Worm (Caenorhabditis elegans) whole organism, L3 larva: ENCODE results near the gene F46C3.6.

Source experiments
- R02D3.7 ChIP-seq: fragments of 150-350 bp; optimal IDR thresholded peaks from 2 replicates; lab custom pipeline; 2014; ENCODE audit warnings: missing biosample characterization, missing genetic modification characterization
- ZK546.5 ChIP-seq: sonication (generic microtip); optimal IDR thresholded peaks from 2 replicates; lab custom pipeline; 2017; ENCODE audit warnings: missing biosample characterization, missing genetic modification characterization
- aly-2 ChIP-seq: fragments of 150-350 bp; optimal IDR thresholded peaks from 2 replicates; lab custom pipeline; 2014; ENCODE audit warnings: missing biosample characterization, missing genetic modification characterization
- ceh-82 ChIP-seq: fragments of 150-350 bp; optimal IDR thresholded peaks from 2 replicates; lab custom pipeline; 2014; ENCODE audit warnings: missing biosample characterization, missing genetic modification characterization
- daf-12 ChIP-seq: fragments of 150-350 bp; optimal IDR thresholded peaks from 2 replicates; lab custom pipeline; 2014; ENCODE audit warnings: missing biosample characterization, missing genetic modification reagents, missing genetic modification characterization
- egl-27 ChIP-seq: sonication (generic microtip); optimal IDR thresholded peaks from 4 replicates; lab custom pipeline; 2017; ENCODE audit warnings: missing biosample characterization, missing genetic modification reagents, missing genetic modification characterization
- egl-5 ChIP-seq: fragments of 150-350 bp; optimal IDR thresholded peaks from 2 replicates; lab custom pipeline; 2017; ENCODE audit warnings: missing biosample characterization, missing genetic modification reagents, missing genetic modification characterization, inconsistent platforms
- elt-1 ChIP-seq: fragments of 150-350 bp; optimal IDR thresholded peaks from 2 replicates; lab custom pipeline; 2014; ENCODE audit warnings: missing biosample characterization, missing genetic modification characterization
- elt-2 ChIP-seq: sonication (generic microtip); optimal IDR thresholded peaks from 2 replicates; lab custom pipeline; 2016; ENCODE audit warnings: missing genetic modification reagents, mild to moderate bottlenecking, missing genetic modification characterization, missing compliant biosample characterization
- elt-3 ChIP-seq, 3 experiments: fragments of 150-350 bp in 1 of 3; sonication (generic microtip) in 2 of 3; optimal IDR thresholded peaks; 2 replicates in 2 of 3; 4 replicates in 1 of 3; lab custom pipeline; 2014 to 2017; ENCODE audit warnings: missing biosample characterization in 3 of 3, missing genetic modification characterization in 3 of 3
- eor-1 ChIP-seq, 2 experiments: fragments of 150-350 bp; optimal IDR thresholded peaks; 2 replicates each; lab custom pipeline; 2014 to 2018; ENCODE audit warnings: missing biosample characterization in 2 of 2, missing genetic modification characterization in 2 of 2
- fkh-10 ChIP-seq: sonication (generic microtip); optimal IDR thresholded peaks from 2 replicates; lab custom pipeline; 2017; ENCODE audit warnings: missing biosample characterization, missing genetic modification reagents, missing genetic modification characterization
- fkh-2 ChIP-seq: fragments of 150-350 bp; optimal IDR thresholded peaks from 2 replicates; lab custom pipeline; 2014; ENCODE audit warnings: missing biosample characterization, missing genetic modification reagents, missing genetic modification characterization
- fos-1 ChIP-seq: fragments of 150-350 bp; optimal IDR thresholded peaks from 2 replicates; lab custom pipeline; 2014; ENCODE audit warnings: missing biosample characterization, missing genetic modification characterization
- hmg-11 ChIP-seq: sonication (generic microtip); optimal IDR thresholded peaks from 2 replicates; lab custom pipeline; 2016; ENCODE audit warnings: missing genetic modification characterization, missing compliant biosample characterization
- lin-15B ChIP-seq: fragments of 150-350 bp; optimal IDR thresholded peaks from 2 replicates; lab custom pipeline; 2014; ENCODE audit warnings: missing biosample characterization, missing genetic modification characterization
- lin-39 ChIP-seq: fragments of 150-350 bp; optimal IDR thresholded peaks from 2 replicates; lab custom pipeline; 2018; ENCODE audit warnings: missing biosample characterization, missing genetic modification reagents, missing genetic modification characterization
- mml-1 ChIP-seq: fragments of 150-350 bp; sonication (generic microtip); optimal IDR thresholded peaks from 3 replicates; lab custom pipeline; 2014; ENCODE audit warnings: missing biosample characterization, missing genetic modification characterization
- nfya-1 ChIP-seq: sonication (generic microtip); optimal IDR thresholded peaks from 2 replicates; lab custom pipeline; 2017; ENCODE audit warnings: missing genetic modification characterization, mild to moderate bottlenecking, missing compliant biosample characterization, antibody characterized with exemption, moderate library complexity; ENCODE audit not compliant: insufficient read depth
- nhr-11 ChIP-seq: fragments of 150-350 bp; optimal IDR thresholded peaks from 2 replicates; lab custom pipeline; 2014; ENCODE audit warnings: missing biosample characterization, missing genetic modification characterization
- nhr-12 ChIP-seq: fragments of 150-350 bp; optimal IDR thresholded peaks from 2 replicates; lab custom pipeline; 2014; ENCODE audit warnings: missing biosample characterization, missing genetic modification characterization
- nhr-23 ChIP-seq: fragments of 150-350 bp; optimal IDR thresholded peaks from 2 replicates; lab custom pipeline; 2014; ENCODE audit warnings: missing biosample characterization, missing genetic modification reagents, missing genetic modification characterization
- nhr-237 ChIP-seq: fragments of 150-350 bp; optimal IDR thresholded peaks from 2 replicates; lab custom pipeline; 2014; ENCODE audit warnings: missing biosample characterization, missing genetic modification characterization
- nhr-25 ChIP-seq: sonication (generic microtip); optimal IDR thresholded peaks from 2 replicates; lab custom pipeline; 2017; ENCODE audit warnings: missing biosample characterization, missing genetic modification characterization
- nhr-28 ChIP-seq: fragments of 150-350 bp; optimal IDR thresholded peaks from 2 replicates; lab custom pipeline; 2014; ENCODE audit warnings: missing biosample characterization, missing genetic modification characterization
- nhr-43 ChIP-seq: sonication (generic microtip); optimal IDR thresholded peaks from 2 replicates; lab custom pipeline; 2016; ENCODE audit warnings: mild to moderate bottlenecking, missing genetic modification characterization, missing compliant biosample characterization; ENCODE audit not compliant: poor library complexity, severe bottlenecking
- nhr-67 ChIP-seq: fragments of 150-350 bp; optimal IDR thresholded peaks from 2 replicates; lab custom pipeline; 2014; ENCODE audit warnings: missing biosample characterization, missing genetic modification characterization
- nhr-76 ChIP-seq: fragments of 150-350 bp; sonication (generic microtip); optimal IDR thresholded peaks from 5 replicates; lab custom pipeline; 2014; ENCODE audit warnings: missing biosample characterization, missing genetic modification characterization
- nhr-77 ChIP-seq: fragments of 150-350 bp; optimal IDR thresholded peaks from 2 replicates; lab custom pipeline; 2014; ENCODE audit warnings: missing biosample characterization, missing genetic modification characterization
- pqm-1 ChIP-seq: fragments of 150-350 bp; optimal IDR thresholded peaks from 2 replicates; lab custom pipeline; 2017; ENCODE audit warnings: missing biosample characterization, missing genetic modification characterization, inconsistent platforms
- skn-1 ChIP-seq: fragments of 150-350 bp; optimal IDR thresholded peaks from 2 replicates; lab custom pipeline; 2014; ENCODE audit warnings: missing biosample characterization, missing genetic modification characterization
- snpc-4 ChIP-seq: fragments of 150-350 bp; optimal IDR thresholded peaks from 2 replicates; lab custom pipeline; 2014; ENCODE audit warnings: missing biosample characterization, missing genetic modification characterization
- unc-39 ChIP-seq: sonication (generic microtip); optimal IDR thresholded peaks from 4 replicates; lab custom pipeline; 2017; ENCODE audit warnings: missing biosample characterization, missing genetic modification characterization
- unc-62 ChIP-seq: fragments of 150-350 bp; sonication (generic microtip); optimal IDR thresholded peaks from 4 replicates; lab custom pipeline; 2014; ENCODE audit warnings: missing biosample characterization, missing genetic modification reagents, missing genetic modification characterization
- zag-1 ChIP-seq: fragments of 150-350 bp; optimal IDR thresholded peaks from 2 replicates; lab custom pipeline; 2014; ENCODE audit warnings: missing biosample characterization, missing genetic modification characterization
- ztf-11 ChIP-seq: fragments of 150-350 bp; optimal IDR thresholded peaks from 2 replicates; lab custom pipeline; 2014; ENCODE audit warnings: missing biosample characterization, missing genetic modification characterization
- ztf-4 ChIP-seq: fragments of 150-350 bp; optimal IDR thresholded peaks from 2 replicates; lab custom pipeline; 2014; ENCODE audit warnings: missing biosample characterization, missing genetic modification characterization

F46C3.6 gene

ce11 chrX:11463568-11463967, 43.7 kb upstream of the F46C3.6 start:
- TF ChIP-seq nhr-12 (tag; lab: Kevin White, UChicago) (no peak), ceh-82 (tag; lab: Kevin White, UChicago) (no peak), daf-12 (tag; lab: Kevin White, UChicago) (no peak), nhr-23 (no peak), nfya-1 (tag; lab: Kevin White, UChicago) (peak; percentile 10), nhr-25 (tag; lab: Kevin White, UChicago) (no peak), fkh-2 (tag; lab: Kevin White, UChicago) (no peak), lin-15B (tag; lab: Kevin White, UChicago) (no peak), lin-39 (peak; percentile 67), aly-2 (tag; lab: Kevin White, UChicago) (no peak)
- TF ChIP-seq, all 47 proteins: peak for 2

- no peak for TF ChIP-seq nhr-67 (tag; lab: Kevin White, UChicago)
- peak; percentile 39 for TF ChIP-seq nfya-1 (tag; lab: Kevin White, UChicago)
- TF ChIP-seq ceh-82 (tag; lab: Kevin White, UChicago), result no peak
- TF ChIP-seq snpc-4 (tag; lab: Kevin White, UChicago), result no peak
- no peak for TF ChIP-seq ztf-11 (tag; lab: Kevin White, UChicago)
- no peak for TF ChIP-seq egl-27 (tag; lab: Kevin White, UChicago)
- no peak for TF ChIP-seq ZK546.5
- TF ChIP-seq skn-1, result no peak
- peak; percentile 22 for TF ChIP-seq hmg-11 (tag; lab: Kevin White, UChicago)
- no peak for TF ChIP-seq elt-1 (tag; lab: Kevin White, UChicago)
- no peak for TF ChIP-seq lin-15B (tag; lab: Kevin White, UChicago)
- TF ChIP-seq nhr-77 (tag; lab: Kevin White, UChicago), result no peak
- no peak for TF ChIP-seq eor-1 (tag; optimal IDR thresholded peaks at IDR 0.05; lab: Kevin White, UChicago)
- TF ChIP-seq egl-5 (tag; lab: Kevin White, UChicago), result peak; percentile 16
- TF ChIP-seq ztf-4 (tag; lab: Kevin White, UChicago), result no peak
- TF ChIP-seq lin-39, result peak; percentile 78
Observed at ce11 chrX:11463005-11463404, 43.1 kb upstream of the F46C3.6 start.

ce11 chrX:11462112-11462511, 42.2 kb upstream of the F46C3.6 start:
- TF ChIP-seq nhr-11 (tag; lab: Kevin White, UChicago) (no peak), nhr-237 (tag; lab: Kevin White, UChicago) (no peak), nhr-76 (tag; lab: Kevin White, UChicago) (no peak), aly-2 (tag; lab: Kevin White, UChicago) (no peak), nhr-25 (tag; lab: Kevin White, UChicago) (peak; percentile 81), unc-62 (GFP tag; lab: Kevin White, UChicago) (no peak), egl-27 (tag; lab: Kevin White, UChicago) (peak; percentile 14), nhr-12 (tag; lab: Kevin White, UChicago) (no peak), fkh-10 (GFP tag; lab: Kevin White, UChicago) (no peak), zag-1 (tag; lab: Kevin White, UChicago) (no peak)

ce11 chrX:11461545-11461944, 41.7 kb upstream of the F46C3.6 start:
- no peak for TF ChIP-seq daf-12 (tag; lab: Kevin White, UChicago)
- TF ChIP-seq ztf-11 (tag; lab: Kevin White, UChicago), result no peak
- TF ChIP-seq nhr-43 (tag; lab: Kevin White, UChicago), result peak; percentile 62
- no peak for TF ChIP-seq aly-2 (tag; lab: Kevin White, UChicago)
- TF ChIP-seq unc-62 (GFP tag; lab: Kevin White, UChicago), result no peak
- TF ChIP-seq elt-2 (tag; lab: Kevin White, UChicago), result peak; percentile 1
- no peak for TF ChIP-seq R02D3.7
- TF ChIP-seq nhr-23, result peak; percentile 7

ce11 chrX:11456665-11457064, 36.8 kb upstream of the F46C3.6 start:
- TF ChIP-seq pqm-1 (tag; lab: Kevin White, UChicago) (no peak), fos-1 (tag; lab: Kevin White, UChicago) (no peak), R02D3.7 (no peak), elt-1 (tag; lab: Kevin White, UChicago) (no peak), nhr-76 (tag; lab: Kevin White, UChicago) (no peak), egl-5 (tag; lab: Kevin White, UChicago) (no peak), unc-39 (tag; lab: Kevin White, UChicago) (no peak), ztf-4 (tag; lab: Kevin White, UChicago) (no peak), elt-3 (tag; optimal IDR thresholded peaks at IDR 0.05; lab: Kevin White, UChicago) (no peak), egl-27 (tag; lab: Kevin White, UChicago) (no peak), fkh-10 (GFP tag; lab: Kevin White, UChicago) (no peak), nhr-28 (tag; lab: Kevin White, UChicago) (no peak), mml-1 (tag; lab: Kevin White, UChicago) (no peak)
